Worm (Caenorhabditis elegans) whole organism, dauer: ENCODE data around the gene C09E8.6.
"Not testable (repeated sequence)": the region's sequence is repeated elsewhere in the genome, so short reads cannot be mapped to it uniquely, and the experiment has no call there.

Source experiments
- unc-62 ChIP-seq: sonication (generic microtip); optimal IDR thresholded peaks from 2 replicates; lab custom pipeline; 2017; ENCODE audit warnings: missing biosample characterization, missing genetic modification reagents, missing genetic modification characterization

C09E8.6 gene

DNA sequence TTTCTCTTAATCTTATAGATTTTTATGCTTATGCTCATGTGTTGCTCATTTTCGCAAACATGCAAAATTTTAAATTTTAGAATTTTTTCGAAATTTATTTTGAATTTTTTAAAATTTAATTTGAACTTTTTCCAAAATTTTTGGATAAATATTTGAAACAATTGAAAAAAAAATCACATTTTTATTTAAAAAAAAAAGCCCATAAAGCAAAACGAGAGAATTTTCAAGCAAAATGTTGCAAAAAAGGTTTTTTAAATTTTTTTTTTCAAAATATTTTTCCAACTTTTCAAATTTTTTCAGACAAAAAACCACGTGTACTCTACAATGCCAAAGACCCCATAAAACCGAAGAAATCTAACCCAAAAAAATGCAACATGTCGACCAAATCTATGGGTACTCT is at the start of gene C09E8.6, which contains the start of gene C09E8.1:
Gene C09E8.6 (plus strand): TSS at position 313 of the 400 bp plus-strand sequence.
Gene C09E8.1 (plus strand): TSS at position 301 of the 400 bp plus-strand sequence.
- no peak for TF ChIP-seq unc-62 (GFP tag; lab: Kevin White, UChicago)

DNA sequence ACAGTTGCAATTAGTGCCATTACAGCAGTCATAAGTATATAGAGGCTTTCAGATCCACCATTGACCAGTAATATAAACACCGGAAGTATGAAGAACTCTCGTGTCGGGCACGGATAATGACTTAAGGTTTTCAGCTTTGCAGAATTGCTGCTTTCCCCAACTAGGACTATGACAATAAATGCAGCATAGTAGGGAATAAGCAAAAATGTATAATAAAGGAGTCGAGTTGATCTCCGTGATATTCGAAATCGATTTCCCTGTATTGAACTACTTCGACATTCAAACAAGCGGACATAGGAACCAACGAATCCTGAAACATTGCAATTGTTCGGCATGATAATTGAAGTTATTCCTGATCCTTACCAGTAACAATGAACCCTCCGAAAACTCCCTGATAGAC is 47.7 kb upstream of the C09E8.6 start:
- TF ChIP-seq unc-62 (GFP tag; lab: Kevin White, UChicago), result no peak

DNA sequence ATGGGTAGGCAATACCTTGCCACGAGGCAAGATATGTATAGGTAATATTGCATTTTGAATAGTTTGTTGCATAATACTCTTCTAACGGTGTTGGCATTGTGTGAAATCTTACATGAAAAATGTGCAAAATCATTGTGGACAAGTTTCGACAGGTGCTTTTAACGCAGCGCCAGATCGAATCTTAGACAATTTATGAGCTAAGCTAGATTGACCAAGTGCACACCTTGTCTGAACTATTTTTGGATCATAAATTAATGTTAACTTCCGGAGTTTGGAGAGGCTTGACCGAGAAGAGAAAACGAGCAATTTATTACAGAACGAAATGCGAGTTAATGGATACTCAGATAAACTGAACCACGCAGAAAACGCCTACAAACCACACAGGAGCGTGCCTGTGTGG is 47.1 kb upstream of the C09E8.6 start, which contains the start of gene srh-105:
Gene srh-105 (minus strand): TSS at position 101 of the 400 bp plus-strand sequence.
- TF ChIP-seq unc-62 (GFP tag; lab: Kevin White, UChicago), result no peak

DNA sequence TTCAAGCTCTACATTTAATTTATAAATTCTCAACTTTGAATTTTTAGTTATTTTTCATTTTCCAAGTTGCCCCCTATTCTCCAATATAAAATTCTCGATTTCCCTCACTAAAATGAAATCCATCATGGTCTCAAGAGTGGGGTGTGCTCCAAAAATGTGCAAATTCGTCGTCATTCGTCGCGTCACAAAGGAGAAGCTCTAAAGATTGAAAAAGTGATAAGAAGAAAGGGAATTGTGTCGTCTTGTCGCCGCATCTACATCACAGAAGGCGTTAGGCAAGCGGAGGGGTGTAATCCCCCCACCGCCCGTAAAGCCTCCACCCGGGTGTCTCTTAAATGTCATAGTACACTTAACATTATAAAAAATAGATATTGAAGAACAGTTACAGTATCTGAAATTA is 44.3 kb upstream of the C09E8.6 start:
- TF ChIP-seq unc-62 (GFP tag; lab: Kevin White, UChicago), result no peak

DNA sequence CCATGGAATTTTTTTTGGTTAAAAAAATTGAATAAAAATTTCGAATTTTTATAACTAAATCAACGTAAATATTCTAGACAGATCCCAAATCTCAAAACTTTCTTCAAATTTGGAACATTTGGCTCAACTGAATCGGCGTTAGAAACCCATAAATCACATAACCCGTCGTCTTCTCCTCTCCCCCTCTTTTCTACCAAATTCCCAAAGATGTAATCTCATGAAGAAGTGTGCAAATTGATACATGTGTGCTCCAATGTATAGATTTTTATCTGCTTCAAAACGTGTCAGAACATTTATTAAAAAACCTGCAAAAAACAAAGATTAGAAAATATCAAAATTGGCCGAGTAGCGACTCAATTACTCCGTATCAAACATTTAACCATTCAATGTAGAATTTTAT is 43.7 kb upstream of the C09E8.6 start:
- TF ChIP-seq unc-62 (GFP tag; lab: Kevin White, UChicago), result no peak

DNA sequence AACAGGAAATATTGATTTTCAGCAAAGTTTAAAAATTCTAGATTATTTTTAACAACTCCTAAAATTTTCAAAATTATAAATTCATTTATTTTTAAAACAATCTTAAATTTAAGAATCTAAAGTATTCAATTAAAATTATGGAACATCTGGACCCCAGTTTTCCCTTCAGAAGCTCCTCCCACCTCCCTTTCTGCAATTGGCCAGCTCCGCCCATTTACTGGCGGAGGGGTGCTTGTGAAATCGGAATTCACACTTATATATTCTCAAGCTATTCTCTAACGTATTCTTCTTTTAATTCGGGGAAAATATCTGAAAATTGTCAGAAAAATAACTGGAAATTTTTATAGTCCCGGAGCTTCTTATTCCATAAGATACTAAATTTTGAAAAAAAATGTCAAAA is 40.5 kb upstream of the C09E8.6 start, which contains the start of gene mab-9:
Gene mab-9 (plus strand): TSS at position 260 of the 400 bp plus-strand sequence.
- no peak for TF ChIP-seq unc-62 (GFP tag; lab: Kevin White, UChicago)

DNA sequence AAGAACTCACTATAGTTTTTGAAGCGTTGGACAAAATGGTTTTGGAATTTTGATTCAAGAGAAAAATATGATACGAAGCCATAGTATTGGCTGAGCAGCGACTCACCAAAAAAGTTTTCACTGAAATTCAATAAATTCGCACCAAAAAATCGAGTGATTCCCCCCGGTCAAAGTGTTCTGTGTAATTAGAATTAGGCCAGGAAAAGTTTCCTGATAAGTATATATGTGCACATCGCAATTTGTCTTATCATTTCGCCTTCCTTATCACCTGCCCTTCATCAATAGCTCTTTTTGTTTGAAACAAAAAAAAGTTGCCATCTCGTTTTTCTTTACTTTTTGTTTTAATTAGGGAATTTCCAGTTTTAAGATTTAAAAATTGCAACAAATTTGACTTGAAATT is 34.6 kb upstream of the C09E8.6 start:
- TF ChIP-seq unc-62 (GFP tag; lab: Kevin White, UChicago), result no peak

DNA sequence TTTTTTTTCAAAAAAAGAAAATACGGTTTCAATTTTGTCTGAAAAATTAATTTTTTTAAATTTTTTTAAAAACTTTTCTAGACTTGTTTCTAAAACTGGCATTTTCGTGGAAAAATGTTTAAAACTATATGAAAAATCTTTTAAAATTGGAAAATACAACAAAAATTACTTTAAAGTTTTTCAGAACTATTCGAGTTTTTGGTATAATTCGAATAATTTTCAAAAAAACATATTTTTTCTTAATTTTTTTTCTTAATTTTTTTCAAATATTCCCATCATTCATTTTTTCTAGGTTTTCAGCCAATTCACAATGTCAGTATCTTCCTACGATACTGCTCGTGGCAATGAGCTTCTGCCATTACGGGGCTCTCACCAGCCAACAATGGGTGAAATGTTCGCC is 34.0 kb upstream of the C09E8.6 start, which contains the start of gene slc-36.2:
Gene slc-36.2 (plus strand): TSS at position 301 of the 400 bp plus-strand sequence.
- no peak for TF ChIP-seq unc-62 (GFP tag; lab: Kevin White, UChicago)

DNA sequence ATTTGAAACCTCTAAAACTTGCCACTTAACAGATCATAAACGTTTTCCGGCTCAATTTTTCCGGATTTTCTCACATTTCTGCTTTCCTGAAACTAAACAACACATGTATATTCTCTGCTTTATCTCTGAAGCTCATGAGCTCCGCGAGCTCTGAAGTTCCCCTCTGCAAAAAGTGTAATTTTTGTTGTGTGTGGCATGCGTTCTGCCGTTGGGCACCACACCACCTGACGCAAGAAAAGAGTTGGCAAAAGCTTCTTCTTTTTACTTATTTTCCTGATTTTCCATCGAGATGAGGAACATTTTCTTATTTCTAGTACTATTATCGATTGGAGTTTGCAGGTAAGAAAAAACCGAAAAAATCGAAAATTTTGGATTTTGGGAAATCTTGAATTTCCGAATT is 29.9 kb upstream of the C09E8.6 start, which contains the start of gene lgc-34:
Gene lgc-34 (plus strand): TSS at position 200 of the 400 bp plus-strand sequence.
- no peak for TF ChIP-seq unc-62 (GFP tag; lab: Kevin White, UChicago)

DNA sequence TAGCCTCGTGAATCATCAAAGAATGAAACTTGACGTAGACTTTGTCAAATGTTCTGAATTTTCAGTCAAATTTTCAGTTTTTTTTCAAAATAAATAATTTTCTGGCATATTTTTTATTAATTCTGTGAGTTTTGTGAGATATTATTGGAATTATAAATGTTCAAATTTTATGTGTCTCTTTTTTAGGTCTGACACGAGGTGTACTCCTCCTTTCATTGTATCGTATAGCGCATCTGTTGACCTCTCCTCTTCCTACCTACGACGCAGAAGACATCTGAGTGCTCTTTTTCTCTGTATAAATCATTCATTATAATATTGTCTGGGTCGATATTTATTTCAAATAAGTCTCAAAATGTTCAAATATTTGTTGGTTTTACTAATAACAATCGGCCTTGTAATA is 21.1 kb upstream of the C09E8.6 start, which contains the start of gene T27A1.3:
Gene T27A1.3 (plus strand): TSS at position 301 of the 400 bp plus-strand sequence.
- not testable (repeated sequence) for TF ChIP-seq unc-62 (GFP tag; lab: Kevin White, UChicago)

DNA sequence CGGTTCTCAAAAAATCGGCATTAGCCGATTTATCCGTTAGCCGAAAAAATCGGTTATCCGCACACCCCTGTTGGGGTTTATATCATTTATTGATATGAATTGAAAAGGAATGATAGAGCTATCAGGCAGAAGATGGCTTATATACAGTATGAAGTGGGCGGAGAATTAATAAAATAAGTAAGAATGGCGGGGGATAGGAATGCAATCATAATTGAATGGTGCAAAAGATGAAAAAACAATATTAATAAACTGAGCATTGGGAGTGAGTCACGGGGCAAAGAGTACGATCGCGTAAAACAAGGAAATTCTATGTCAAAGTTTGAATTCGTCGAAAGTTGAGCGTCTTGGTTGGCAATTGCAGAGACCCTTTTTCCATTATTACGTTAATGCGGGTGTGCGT is 19.5 kb upstream of the C09E8.6 start, which contains the start of gene T27A1.2:
Gene T27A1.2 (minus strand): TSS at position 101 of the 400 bp plus-strand sequence.
- TF ChIP-seq unc-62 (GFP tag; lab: Kevin White, UChicago), result no peak

DNA sequence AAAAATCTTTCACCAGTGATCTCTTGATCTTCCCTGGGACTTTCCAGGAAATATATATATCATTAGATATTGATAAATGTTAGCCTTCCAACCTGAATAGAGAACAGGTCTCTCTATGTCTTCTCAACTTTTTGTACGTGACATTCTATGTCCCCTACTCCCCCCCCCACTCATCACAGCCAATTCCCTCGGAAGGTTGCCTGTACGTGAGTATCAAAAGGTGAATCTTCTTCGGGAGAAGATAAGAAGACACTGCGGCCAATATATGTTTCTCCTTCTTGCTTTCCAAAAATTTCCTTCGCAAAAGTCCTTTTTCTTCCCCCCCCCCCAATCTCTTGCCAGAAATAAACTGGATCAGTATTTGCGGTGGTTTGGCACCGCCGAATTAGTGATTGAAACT is 13.9 kb upstream of the C09E8.6 start:
- no peak for TF ChIP-seq unc-62 (GFP tag; lab: Kevin White, UChicago)

DNA sequence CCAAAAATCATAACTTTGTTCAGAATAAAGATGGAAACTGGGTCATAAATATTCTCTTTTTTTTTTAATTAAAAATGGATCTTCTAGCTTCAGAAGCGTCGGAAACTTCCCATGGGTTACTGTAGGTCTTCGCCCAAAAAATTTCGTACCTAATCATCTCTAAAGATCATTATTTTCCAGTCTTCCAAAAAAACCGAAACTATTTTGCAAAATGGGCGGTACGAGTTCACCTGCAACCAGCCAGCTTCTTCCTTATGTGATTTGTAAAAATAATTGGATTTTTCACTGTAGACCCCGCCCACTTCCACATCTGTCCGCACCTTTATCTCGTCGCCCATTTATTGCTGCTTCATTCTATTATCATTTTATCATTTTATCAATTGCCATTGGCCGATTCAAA is 9.9 kb upstream of the C09E8.6 start, which contains the start of gene mlt-10:
Gene mlt-10 (plus strand): TSS at position 301 of the 400 bp plus-strand sequence.
- no peak for TF ChIP-seq unc-62 (GFP tag; lab: Kevin White, UChicago)

DNA sequence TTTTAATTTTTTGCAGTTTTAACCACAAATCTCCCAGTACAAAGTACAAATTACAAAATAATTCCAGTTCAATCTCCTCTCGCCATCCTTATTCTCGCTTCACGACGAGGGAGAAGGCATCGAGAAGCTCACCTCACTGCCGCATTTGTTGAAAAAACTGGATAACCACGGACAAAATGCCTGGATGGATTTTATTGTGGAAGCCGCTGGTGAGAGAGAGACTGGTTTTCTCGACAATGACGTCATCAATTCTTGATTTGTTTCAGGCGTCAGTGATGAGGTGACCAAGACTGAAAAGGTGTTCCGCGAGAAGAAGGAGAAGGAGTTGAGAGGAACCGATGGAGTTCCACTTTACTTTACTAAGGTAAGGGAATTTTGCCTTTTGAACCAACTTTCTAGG is 6.8 kb upstream of the C09E8.6 start:
- TF ChIP-seq unc-62 (GFP tag; lab: Kevin White, UChicago), result no peak

DNA sequence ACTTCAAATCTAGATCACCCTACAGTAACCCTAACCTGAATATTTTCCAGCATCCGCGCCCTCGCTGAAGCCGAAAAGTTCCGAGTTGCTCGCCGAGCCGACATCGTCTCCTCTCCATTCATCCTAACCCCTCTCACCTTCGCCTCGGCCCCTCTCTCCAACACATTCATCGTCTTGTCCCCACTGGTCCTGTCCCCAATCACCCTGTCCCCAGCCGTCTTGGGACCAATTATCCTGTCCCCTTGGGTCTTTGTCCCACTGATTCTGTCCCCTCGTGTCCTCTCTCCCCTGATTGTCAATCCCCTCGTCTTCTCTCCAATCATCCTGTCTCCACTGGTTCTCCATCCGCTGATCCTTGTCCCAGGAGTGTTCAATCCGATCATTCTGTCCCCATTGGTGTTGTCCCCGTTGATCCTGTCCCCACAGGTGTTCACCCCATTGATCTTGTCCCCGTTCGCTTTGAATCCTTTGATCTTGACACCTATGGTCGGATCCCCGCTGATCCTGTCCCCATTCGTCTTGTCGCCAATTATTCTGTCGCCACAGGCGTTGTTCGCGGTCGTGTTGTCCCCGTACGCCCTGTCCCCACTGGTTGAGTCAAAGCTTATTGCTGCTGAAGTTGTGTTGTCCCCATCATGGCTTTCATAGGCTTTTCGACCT is 4.9 kb upstream of the C09E8.6 start, which contains the start of gene lips-7:
Gene lips-7 (plus strand): TSS at position 610 of the 660 bp plus-strand sequence.
- TF ChIP-seq unc-62 (GFP tag; lab: Kevin White, UChicago), result no peak

DNA sequence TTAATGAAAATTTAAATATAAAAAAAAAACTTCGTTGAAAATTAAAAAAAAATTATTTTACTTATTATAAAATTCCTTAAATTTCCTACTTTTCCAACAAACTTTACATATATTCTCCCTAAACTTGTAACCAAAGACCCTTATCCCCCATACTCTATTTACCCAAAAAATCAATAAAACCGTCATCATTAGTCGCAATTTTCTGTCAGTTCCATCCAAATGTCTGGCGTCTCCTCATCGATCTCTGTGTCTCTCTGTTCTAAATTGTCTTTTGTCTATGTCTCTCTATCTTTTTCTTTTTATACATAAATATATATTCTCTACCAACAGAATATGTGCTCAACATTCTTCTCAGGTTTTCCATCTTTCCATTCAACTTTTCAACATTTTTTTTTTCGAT is 926 bp upstream of the C09E8.6 start:
- TF ChIP-seq unc-62 (GFP tag; lab: Kevin White, UChicago), result no peak

DNA sequence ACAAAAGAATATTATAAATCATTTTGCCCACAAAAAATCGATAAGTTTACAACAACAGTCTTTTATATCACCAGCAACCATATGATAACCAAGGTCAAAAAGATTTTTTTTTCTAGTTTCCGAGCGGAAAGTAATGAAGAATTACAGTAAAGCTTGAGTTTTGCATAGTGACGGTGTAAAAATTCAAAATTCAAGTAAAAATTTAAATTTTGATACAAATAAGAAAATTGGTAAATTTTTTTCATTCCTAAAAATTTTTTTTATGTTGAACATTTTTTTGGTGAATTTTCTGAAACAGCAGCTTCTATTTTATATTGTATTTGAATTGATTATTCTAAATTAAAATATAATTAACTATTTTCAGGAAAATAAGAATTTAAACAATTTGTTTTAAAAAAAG is 12.5 kb downstream of the C09E8.6 start, which contains the start of gene W08F4.5:
Gene W08F4.5 (minus strand): TSS at position 101 of the 400 bp plus-strand sequence.
- no peak for TF ChIP-seq unc-62 (GFP tag; lab: Kevin White, UChicago)
